Worm (Caenorhabditis elegans) whole organism, late embryonic: Measurements from ENCODE around the gene ins-7.

Source experiments
- C08G9.2 ChIP-seq: sonication (generic microtip); optimal IDR thresholded peaks from 2 replicates; lab custom pipeline; 2016; ENCODE audit warnings: mild to moderate bottlenecking, missing genetic modification characterization, moderate library complexity, missing compliant biosample characterization
- C38D4.7 ChIP-seq: fragments of 200-800 bp; sonication (Bioruptor generic); optimal IDR thresholded peaks from 2 replicates; lab custom pipeline; 2018; ENCODE audit warnings: mild to moderate bottlenecking, missing genetic modification characterization, moderate library complexity, missing compliant biosample characterization
- T23F11.4 ChIP-seq: fragments of 200-800 bp; sonication (Bioruptor generic); optimal IDR thresholded peaks from 2 replicates; lab custom pipeline; 2018; ENCODE audit warnings: mild to moderate bottlenecking, missing genetic modification characterization, missing compliant biosample characterization
- Y22D7AL.16 ChIP-seq: sonication (generic microtip); optimal IDR thresholded peaks from 2 replicates; lab custom pipeline; 2016; ENCODE audit warnings: missing genetic modification characterization, missing compliant biosample characterization
- ahr-1 ChIP-seq: sonication (generic microtip); optimal IDR thresholded peaks from 2 replicates; lab custom pipeline; 2016; ENCODE audit warnings: missing genetic modification characterization, missing compliant biosample characterization
- ama-1 ChIP-seq: fragments of 150-350 bp; optimal IDR thresholded peaks from 2 replicates; lab custom pipeline; 2014
- ceh-14 ChIP-seq: sonication (generic microtip); optimal IDR thresholded peaks from 2 replicates; lab custom pipeline; 2016; ENCODE audit warnings: missing genotype, missing genetic modification characterization, missing compliant biosample characterization
- ceh-18 ChIP-seq: sonication (generic microtip); optimal IDR thresholded peaks from 2 replicates; lab custom pipeline; 2016; ENCODE audit warnings: missing genetic modification characterization, missing compliant biosample characterization
- ceh-19 ChIP-seq: fragments of 200-800 bp; sonication (Bioruptor generic); optimal IDR thresholded peaks from 2 replicates; lab custom pipeline; 2018; ENCODE audit warnings: mild to moderate bottlenecking, missing genetic modification characterization, missing compliant biosample characterization
- ceh-2 ChIP-seq: sonication (generic microtip); optimal IDR thresholded peaks from 2 replicates; lab custom pipeline; 2016; ENCODE audit warnings: missing genotype, missing genetic modification characterization, missing compliant biosample characterization
- ceh-24 ChIP-seq: sonication (generic microtip); optimal IDR thresholded peaks from 2 replicates; lab custom pipeline; 2016; ENCODE audit warnings: mild to moderate bottlenecking, missing genetic modification characterization, missing compliant biosample characterization
- ceh-30 ChIP-seq: fragments of 150-350 bp; optimal IDR thresholded peaks from 2 replicates; lab custom pipeline; 2014; ENCODE audit warnings: missing biosample characterization, missing genetic modification characterization
- ceh-31 ChIP-seq: sonication (generic microtip); optimal IDR thresholded peaks from 2 replicates; lab custom pipeline; 2016; ENCODE audit warnings: missing genetic modification characterization, missing compliant biosample characterization
- ceh-48 ChIP-seq: sonication (generic microtip); optimal IDR thresholded peaks from 2 replicates; lab custom pipeline; 2016; ENCODE audit warnings: missing genetic modification characterization, inconsistent platforms, missing compliant biosample characterization
- dmd-4 ChIP-seq: sonication (generic microtip); optimal IDR thresholded peaks from 2 replicates; lab custom pipeline; 2016; ENCODE audit warnings: borderline replicate concordance, missing genetic modification characterization, missing compliant biosample characterization
- dve-1 ChIP-seq: sonication (generic microtip); optimal IDR thresholded peaks from 2 replicates; lab custom pipeline; 2017; ENCODE audit warnings: antibody characterized with exemption, mild to moderate bottlenecking, missing genetic modification characterization, missing compliant biosample characterization
- ets-4 ChIP-seq: sonication (generic microtip); optimal IDR thresholded peaks from 2 replicates; lab custom pipeline; 2016; ENCODE audit warnings: missing genetic modification characterization, missing compliant biosample characterization
- eyg-1 ChIP-seq: sonication (generic microtip); optimal IDR thresholded peaks from 2 replicates; lab custom pipeline; 2016; ENCODE audit warnings: missing genotype, missing genetic modification characterization, missing compliant biosample characterization
- fax-1 ChIP-seq: sonication (generic microtip); optimal IDR thresholded peaks from 2 replicates; lab custom pipeline; 2016; ENCODE audit warnings: missing genotype, missing genetic modification characterization, missing compliant biosample characterization
- fkh-10 ChIP-seq: fragments of 150-350 bp; optimal IDR thresholded peaks from 2 replicates; lab custom pipeline; 2014; ENCODE audit warnings: missing biosample characterization, missing genetic modification reagents, missing genetic modification characterization
- fkh-6 ChIP-seq: sonication (generic microtip); optimal IDR thresholded peaks from 2 replicates; lab custom pipeline; 2016; ENCODE audit warnings: missing genetic modification characterization, missing compliant biosample characterization
- hlh-15 ChIP-seq: sonication (generic microtip); optimal IDR thresholded peaks from 2 replicates; lab custom pipeline; 2016; ENCODE audit warnings: missing genetic modification characterization, missing compliant biosample characterization
- lin-11 ChIP-seq: fragments of 200-800 bp; sonication (Bioruptor generic); optimal IDR thresholded peaks from 2 replicates; lab custom pipeline; 2018; ENCODE audit warnings: mild to moderate bottlenecking, missing genetic modification characterization, missing compliant biosample characterization
- madf-2 ChIP-seq: sonication (generic microtip); optimal IDR thresholded peaks from 2 replicates; lab custom pipeline; 2017; ENCODE audit warnings: missing genetic modification characterization, missing compliant biosample characterization
- mec-3 ChIP-seq: sonication (generic microtip); optimal IDR thresholded peaks from 2 replicates; lab custom pipeline; 2016; ENCODE audit warnings: borderline replicate concordance, missing genetic modification characterization, missing compliant biosample characterization
- nfya-1 ChIP-seq: sonication (generic microtip); optimal IDR thresholded peaks from 2 replicates; lab custom pipeline; 2017; ENCODE audit warnings: missing genetic modification characterization, mild to moderate bottlenecking, missing compliant biosample characterization, antibody characterized with exemption, moderate library complexity
- nhr-11 ChIP-seq: fragments of 150-350 bp; optimal IDR thresholded peaks from 2 replicates; lab custom pipeline; 2014; ENCODE audit warnings: missing biosample characterization, missing genetic modification characterization
- pag-3 ChIP-seq: sonication (generic microtip); optimal IDR thresholded peaks from 2 replicates; lab custom pipeline; 2016; ENCODE audit warnings: missing compliant biosample characterization, missing genetic modification characterization, borderline replicate concordance
- pros-1 ChIP-seq: fragments of 150-350 bp; optimal IDR thresholded peaks from 2 replicates; lab custom pipeline; 2014; ENCODE audit warnings: missing biosample characterization, missing genetic modification reagents, missing genetic modification characterization
- rnt-1 ChIP-seq: sonication (generic microtip); optimal IDR thresholded peaks from 2 replicates; lab custom pipeline; 2016; ENCODE audit warnings: missing genetic modification characterization, missing compliant biosample characterization
- sdc-2 ChIP-seq: sonication (generic microtip); optimal IDR thresholded peaks from 2 replicates; lab custom pipeline; 2016; ENCODE audit warnings: missing genotype, missing genetic modification characterization, missing compliant biosample characterization
- sox-4 ChIP-seq: sonication (generic microtip); optimal IDR thresholded peaks from 2 replicates; lab custom pipeline; 2017; ENCODE audit warnings: mild to moderate bottlenecking, missing genetic modification characterization, inconsistent platforms, missing compliant biosample characterization
- tbx-2 ChIP-seq: sonication (generic microtip); optimal IDR thresholded peaks from 2 replicates; lab custom pipeline; 2016; ENCODE audit warnings: missing genetic modification characterization, missing compliant biosample characterization
- tbx-7 ChIP-seq: sonication (generic microtip); optimal IDR thresholded peaks from 2 replicates; lab custom pipeline; 2016; ENCODE audit warnings: missing genotype, missing genetic modification characterization, missing compliant biosample characterization
- unc-3 ChIP-seq, 2 experiments: fragments of 200-800 bp in 1 of 2; sonication (Bioruptor generic) in 1 of 2; sonication (generic microtip) in 1 of 2; conservative IDR thresholded peaks in 1 of 2; optimal IDR thresholded peaks in 1 of 2; 2 replicates each; pipeline versions ENCODE4 v1.3.6 to Lab custom; 2016 to 2022; ENCODE audit warnings: missing compliant biosample characterization in 2 of 2, missing genetic modification characterization in 2 of 2, missing genetic modification reagents in 1 of 2
- unc-42 ChIP-seq: sonication (generic microtip); optimal IDR thresholded peaks from 2 replicates; lab custom pipeline; 2016; ENCODE audit warnings: missing genotype, missing genetic modification characterization, missing compliant biosample characterization
- unc-55 ChIP-seq: sonication (generic microtip); optimal IDR thresholded peaks from 2 replicates; lab custom pipeline; 2017; ENCODE audit warnings: missing biosample characterization, missing genetic modification reagents, missing genetic modification characterization
- zip-5 ChIP-seq: sonication (generic microtip); optimal IDR thresholded peaks from 2 replicates; lab custom pipeline; 2016; ENCODE audit warnings: missing genetic modification characterization, missing compliant biosample characterization
- ztf-16 ChIP-seq: sonication (generic microtip); optimal IDR thresholded peaks from 2 replicates; lab custom pipeline; 2017; ENCODE audit warnings: missing genetic modification characterization, missing compliant biosample characterization

The ins-7 gene

ce11 chrIV:9659999-9660398 is 22.6 kb downstream of the ins-7 start:
- TF ChIP-seq unc-42 (tag; lab: Kevin White, UChicago) (peak; percentile 82), ceh-48 (tag; lab: Kevin White, UChicago) (no peak), nfya-1 (tag; lab: Kevin White, UChicago) (no peak)

DNA sequence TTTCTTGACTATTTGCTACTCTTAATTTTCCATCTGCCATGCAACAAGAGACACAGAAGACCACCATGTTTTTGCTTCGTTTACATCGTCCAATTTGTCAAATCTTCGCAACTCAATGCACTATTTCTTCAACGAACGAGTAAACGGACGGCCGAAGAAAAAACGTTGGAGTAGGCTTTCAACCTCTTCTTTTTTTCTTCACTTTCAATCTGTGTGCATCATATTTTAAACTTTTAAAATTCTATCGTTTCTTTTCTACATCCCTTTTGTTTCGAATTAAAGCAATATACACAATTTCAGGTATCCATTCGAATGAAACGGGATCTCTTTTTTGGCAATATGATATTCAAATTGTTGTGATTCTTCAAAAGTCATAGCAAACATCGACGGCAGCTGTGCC is 24.9 kb downstream of the ins-7 start, which contains the start of gene acc-1:
Gene acc-1, plus strand, starts transcription at position 301 of the 400 bp plus-strand sequence.
- TF ChIP-seq ceh-18 (tag; lab: Kevin White, UChicago): no peak
- TF ChIP-seq ceh-19 (GFP tag; lab: Kevin White, UChicago): no peak
- no peak for TF ChIP-seq nhr-11
- no peak for TF ChIP-seq dmd-4 (tag; lab: Kevin White, UChicago)
- no peak for TF ChIP-seq tbx-7 (tag; lab: Kevin White, UChicago)
- TF ChIP-seq tbx-2 (tag; lab: Kevin White, UChicago): no peak
- TF ChIP-seq dve-1 (tag; lab: Kevin White, UChicago): no peak
- no peak for TF ChIP-seq ets-4
- no peak for TF ChIP-seq C38D4.7
- TF ChIP-seq T23F11.4 (GFP tag; lab: Kevin White, UChicago): no peak
- TF ChIP-seq unc-55 (GFP tag; lab: Kevin White, UChicago): no peak
- TF ChIP-seq fkh-10 (GFP tag; lab: Kevin White, UChicago): no peak
- TF ChIP-seq ceh-14 (tag; lab: Kevin White, UChicago): no peak
- TF ChIP-seq pag-3 (tag; lab: Kevin White, UChicago): no peak

DNA sequence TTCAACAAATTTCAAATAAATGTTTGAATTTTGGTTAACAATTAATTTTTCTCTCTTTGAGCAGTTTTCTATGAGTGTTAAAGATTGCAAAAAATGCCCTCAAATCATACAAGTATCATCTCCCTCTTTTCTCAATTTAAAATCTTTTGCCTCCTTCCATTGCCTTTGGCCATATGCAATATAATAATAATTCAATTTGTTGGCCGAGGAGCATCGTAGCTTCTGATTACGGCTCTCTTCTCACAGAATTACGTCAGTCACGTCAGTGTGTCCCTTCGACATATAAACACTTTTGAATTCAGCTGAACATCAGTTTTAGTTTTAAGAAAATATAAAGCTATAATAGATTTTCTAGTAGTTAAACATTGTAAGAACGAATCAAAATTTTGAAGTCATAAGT is 27.1 kb downstream of the ins-7 start:
- TF ChIP-seq ceh-24 (tag; lab: Kevin White, UChicago) (no peak), unc-42 (tag; lab: Kevin White, UChicago) (peak; percentile 85)

DNA sequence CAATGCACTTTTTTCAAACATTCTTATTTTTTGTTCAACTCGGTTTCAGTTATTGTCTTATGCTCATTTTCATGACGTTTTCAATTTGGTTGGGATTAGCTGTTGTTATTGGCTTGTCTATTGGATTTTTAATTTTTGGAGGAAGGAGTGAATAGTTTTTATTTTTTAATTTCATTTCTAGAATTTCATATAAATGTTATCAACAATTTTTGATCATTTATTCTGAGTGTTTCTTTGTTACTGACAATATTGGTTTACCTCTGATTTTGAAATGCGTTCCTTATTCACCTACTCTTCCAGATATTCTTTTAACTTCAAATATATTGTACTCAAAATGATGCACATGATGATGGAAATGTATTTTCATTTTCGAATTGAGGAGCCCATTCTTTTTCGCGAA is 28.6 kb downstream of the ins-7 start, which contains the start of gene F58G6.7:
Gene F58G6.7, plus strand, starts transcription at position 301 of the 400 bp plus-strand sequence.
- TF ChIP-seq ceh-2 (tag; lab: Kevin White, UChicago): no peak
- TF ChIP-seq unc-3 (GFP tag; conservative IDR thresholded peaks at IDR 0.05; lab: Robert Waterston, UW): no peak
- no peak for TF ChIP-seq unc-3 (tag; optimal IDR thresholded peaks at IDR 0.05; lab: Kevin White, UChicago)
- no peak for TF ChIP-seq T23F11.4 (GFP tag; lab: Kevin White, UChicago)
- no peak for TF ChIP-seq sdc-2 (tag; lab: Kevin White, UChicago)
- TF ChIP-seq ceh-31: no peak
- no peak for TF ChIP-seq unc-42 (tag; lab: Kevin White, UChicago)
- TF ChIP-seq ama-1: no peak
- no peak for TF ChIP-seq nhr-11
- TF ChIP-seq Y22D7AL.16 (tag; lab: Kevin White, UChicago): no peak
- TF ChIP-seq fkh-6 (tag; lab: Kevin White, UChicago): no peak
- TF ChIP-seq mec-3 (tag; lab: Kevin White, UChicago): no peak
- TF ChIP-seq ahr-1: no peak
- TF ChIP-seq dmd-4 (tag; lab: Kevin White, UChicago): no peak
- TF ChIP-seq sox-4: no peak
- TF ChIP-seq eyg-1: no peak
- TF ChIP-seq madf-2 (tag; lab: Kevin White, UChicago): no peak
- no peak for TF ChIP-seq ztf-16
- TF ChIP-seq, all 69 proteins: peak for 0

- TF ChIP-seq fax-1 (tag; lab: Kevin White, UChicago): no peak
- TF ChIP-seq ceh-30 (tag; lab: Kevin White, UChicago): no peak
- no peak for TF ChIP-seq lin-11 (tag; lab: Kevin White, UChicago)
- no peak for TF ChIP-seq pag-3 (tag; lab: Kevin White, UChicago)
- no peak for TF ChIP-seq dve-1 (tag; lab: Kevin White, UChicago)
- no peak for TF ChIP-seq C08G9.2 (tag; lab: Kevin White, UChicago)
- TF ChIP-seq unc-42 (tag; lab: Kevin White, UChicago): no peak
- TF ChIP-seq hlh-15: no peak
- no peak for TF ChIP-seq zip-5 (tag; lab: Kevin White, UChicago)
- no peak for TF ChIP-seq ztf-16
- TF ChIP-seq ceh-19 (GFP tag; lab: Kevin White, UChicago): no peak
- TF ChIP-seq pros-1 (tag; lab: Kevin White, UChicago): no peak
- no peak for TF ChIP-seq ama-1
- TF ChIP-seq rnt-1 (tag; lab: Kevin White, UChicago): no peak
Observed at ce11 chrIV:9653184-9653583, 29.5 kb downstream of the ins-7 start, which contains the start of gene F58G6.3. F58G6.3 (plus strand) TSS chrIV:9653535.
